Fruit fly (Drosophila melanogaster): ENCODE results near the gene CG18418.

- TF ChIP-seq CG32121 (GFP tag; IDR thresholded peaks at IDR 0.05) (no peak), Pif1B (GFP tag; optimal IDR thresholded peaks at IDR 0.05) (no peak), CG9948 (tag; optimal IDR thresholded peaks at IDR 0.05) (peak; percentile 14), Ets98B (GFP tag; IDR thresholded peaks at IDR 0.05) (no peak), gl (tag; optimal IDR thresholded peaks at IDR 0.05) (no peak), CG12605 (GFP tag; IDR thresholded peaks at IDR 0.05) (no peak), CG17806 (tag; optimal IDR thresholded peaks at IDR 0.05) (no peak), Snoo (tag; optimal IDR thresholded peaks at IDR 0.05) (no peak), rn (GFP tag; IDR thresholded peaks at IDR 0.05) (no peak), CG34367 (tag; optimal IDR thresholded peaks at IDR 0.05) (no peak)
Measured at dm6 chr3L:4702003-4702402, 12.1 kb upstream of the CG18418 start.
